Fruit fly (Drosophila melanogaster) whole organism, embryonic: ENCODE results near the gene CG44362.
A peak's percentile ranks its signal among the peaks of the same experiment; 100 is the strongest.

ENCODE experiments used
- Blimp-1 ChIP-seq: fragments of 200-800 bp; sonication (Bioruptor generic); optimal IDR thresholded peaks from 3 replicates; lab custom pipeline; 2018; ENCODE audit warnings: missing biosample characterization, missing genetic modification characterization, mild to moderate bottlenecking, moderate library complexity, missing genetic modification reagents
- CG10267 ChIP-seq: fragments of 200-800 bp; sonication (Bioruptor generic); optimal IDR thresholded peaks from 2 replicates; lab custom pipeline; 2018; ENCODE audit warnings: missing biosample characterization, mild to moderate bottlenecking, missing genetic modification characterization, moderate library complexity
- CG11504 ChIP-seq: fragments of 200-800 bp; sonication (Bioruptor generic); optimal IDR thresholded peaks from 3 replicates; lab custom pipeline; 2019; ENCODE audit warnings: missing biosample characterization, mild to moderate bottlenecking, missing genetic modification characterization, moderate library complexity
- CG14710 ChIP-seq: fragments of 200-800 bp; sonication (Bioruptor generic); optimal IDR thresholded peaks from 3 replicates; lab custom pipeline; 2019; ENCODE audit warnings: missing biosample characterization, mild to moderate bottlenecking, missing genetic modification characterization, moderate library complexity
- CG15073 ChIP-seq: fragments of 200-800 bp; sonication (Bioruptor generic); optimal IDR thresholded peaks from 2 replicates; lab custom pipeline; 2016; ENCODE audit warnings: missing biosample characterization, missing genetic modification characterization
- CG1647 ChIP-seq: fragments of 200-800 bp; sonication (Bioruptor generic); optimal IDR thresholded peaks from 3 replicates; lab custom pipeline; 2016; ENCODE audit warnings: missing biosample characterization, missing genetic modification characterization
- CG17359 ChIP-seq: fragments of 200-800 bp; sonication (Bioruptor generic); optimal IDR thresholded peaks from 3 replicates; lab custom pipeline; 2018; ENCODE audit warnings: missing biosample characterization, mild to moderate bottlenecking, missing genetic modification characterization, moderate library complexity
- CG17361 ChIP-seq: fragments of 200-800 bp; sonication (Bioruptor generic); IDR thresholded peaks from 3 replicates; pipeline ENCODE4 v1.3.6; 2022; ENCODE audit warnings: missing biosample characterization, missing genetic modification characterization
- CG17385 ChIP-seq: fragments of 200-800 bp; sonication (Bioruptor generic); optimal IDR thresholded peaks from 3 replicates; lab custom pipeline; 2018; ENCODE audit warnings: missing biosample characterization, mild to moderate bottlenecking, missing genetic modification characterization
- CG18476 ChIP-seq: fragments of 200-800 bp; sonication (Bioruptor generic); optimal IDR thresholded peaks from 2 replicates; lab custom pipeline; 2016; ENCODE audit warnings: missing biosample characterization, mild to moderate bottlenecking, missing genetic modification characterization
- CG18599 ChIP-seq: fragments of 200-800 bp; sonication (Bioruptor generic); optimal IDR thresholded peaks from 3 replicates; lab custom pipeline; 2017; ENCODE audit warnings: missing biosample characterization, missing genetic modification characterization, mild to moderate bottlenecking, moderate library complexity, missing genetic modification reagents
- CG2678 ChIP-seq: fragments of 200-800 bp; sonication (Bioruptor generic); optimal IDR thresholded peaks from 3 replicates; lab custom pipeline; 2019; ENCODE audit warnings: missing biosample characterization, mild to moderate bottlenecking, missing genetic modification characterization, moderate library complexity
- CG4730 ChIP-seq: fragments of 200-800 bp; sonication (Bioruptor generic); IDR thresholded peaks from 2 replicates; pipeline ENCODE4 v1.3.6; 2022; ENCODE audit warnings: missing biosample characterization, missing genetic modification characterization
- CG5180 ChIP-seq: fragments of 200-800 bp; sonication (Bioruptor generic); optimal IDR thresholded peaks from 3 replicates; lab custom pipeline; 2017; ENCODE audit warnings: missing biosample characterization, missing genetic modification characterization, mild to moderate bottlenecking, moderate library complexity, missing genetic modification reagents
- CG6175 ChIP-seq: fragments of 200-800 bp; sonication (Bioruptor generic); IDR thresholded peaks from 3 replicates; pipeline ENCODE4 v1.3.6; 2022; ENCODE audit warnings: missing biosample characterization, missing genetic modification characterization
- CG6654 ChIP-seq: fragments of 200-800 bp; sonication (Bioruptor generic); optimal IDR thresholded peaks from 2 replicates; lab custom pipeline; 2017; ENCODE audit warnings: missing biosample characterization, mild to moderate bottlenecking, missing genetic modification characterization
- CG7839 ChIP-seq: fragments of 200-800 bp; sonication (Bioruptor generic); optimal IDR thresholded peaks from 3 replicates; lab custom pipeline; 2018; ENCODE audit warnings: missing biosample characterization, mild to moderate bottlenecking, missing genetic modification characterization, moderate library complexity
- CG8924 ChIP-seq: fragments of 200-800 bp; optimal IDR thresholded peaks from 3 replicates; lab custom pipeline; 2019; ENCODE audit warnings: missing biosample characterization, mild to moderate bottlenecking, missing genetic modification characterization, moderate library complexity
- CG9797 ChIP-seq: fragments of 200-800 bp; sonication (Bioruptor generic); optimal IDR thresholded peaks from 3 replicates; lab custom pipeline; 2018; ENCODE audit warnings: missing biosample characterization, mild to moderate bottlenecking, missing genetic modification characterization
- D19B ChIP-seq: fragments of 200-800 bp; sonication (Bioruptor generic); optimal IDR thresholded peaks from 2 replicates; lab custom pipeline; 2017; ENCODE audit warnings: missing biosample characterization, mild to moderate bottlenecking, missing genetic modification characterization
- Deaf1 ChIP-seq: fragments of 200-800 bp; optimal IDR thresholded peaks from 3 replicates; lab custom pipeline; 2019; ENCODE audit warnings: missing biosample characterization, mild to moderate bottlenecking, missing genetic modification characterization, moderate library complexity
- Dll ChIP-seq: fragments of 200-800 bp; sonication (Bioruptor generic); IDR thresholded peaks from 4 replicates; pipeline ENCODE4 v1.3.6; 2022; ENCODE audit warnings: missing biosample characterization, missing genetic modification characterization; ENCODE audit not compliant: partially characterized antibody
- Hsf ChIP-seq: fragments of 200-800 bp; sonication (Bioruptor generic); optimal IDR thresholded peaks from 3 replicates; lab custom pipeline; 2016; ENCODE audit warnings: missing biosample characterization, missing genetic modification characterization
- Jarid2 ChIP-seq: fragments of 200-800 bp; sonication (Bioruptor generic); optimal IDR thresholded peaks from 3 replicates; lab custom pipeline; 2017; ENCODE audit warnings: mild to moderate bottlenecking, missing biosample characterization, missing genetic modification reagents, missing genetic modification characterization
- Lim3 ChIP-seq: fragments of 200-800 bp; sonication (Bioruptor generic); IDR thresholded peaks from 2 replicates; pipeline ENCODE4 v1.3.6; 2022; ENCODE audit warnings: missing biosample characterization, missing genetic modification characterization
- NfI ChIP-seq: fragments of 200-800 bp; sonication (Bioruptor generic); optimal IDR thresholded peaks from 3 replicates; lab custom pipeline; 2018; ENCODE audit warnings: missing biosample characterization, mild to moderate bottlenecking, missing genetic modification characterization, moderate library complexity
- Rfx ChIP-seq: fragments of 200-800 bp; sonication (Bioruptor generic); IDR thresholded peaks from 2 replicates; pipeline ENCODE4 v1.3.6; 2022; ENCODE audit warnings: missing biosample characterization, missing genetic modification characterization
- Sry-β ChIP-seq: fragments of 200-800 bp; sonication (Bioruptor generic); optimal IDR thresholded peaks from 2 replicates; lab custom pipeline; 2018; ENCODE audit warnings: missing biosample characterization, mild to moderate bottlenecking, missing genetic modification characterization, moderate library complexity
- Tbp ChIP-seq: fragments of >200 bp; optimal IDR thresholded peaks from 2 replicates; lab custom pipeline; 2018; ENCODE audit warnings: missing biosample characterization, missing genetic modification characterization
- Usf ChIP-seq: fragments of 200-800 bp; sonication (Bioruptor generic); optimal IDR thresholded peaks from 2 replicates; lab custom pipeline; 2017; ENCODE audit warnings: missing genotype, missing biosample characterization, missing genetic modification characterization
- amos ChIP-seq: fragments of 200-800 bp; sonication (Bioruptor generic); IDR thresholded peaks from 2 replicates; pipeline ENCODE4 v1.3.6; 2022; ENCODE audit warnings: missing biosample characterization, missing genetic modification characterization; ENCODE audit not compliant: partially characterized antibody
- bigmax ChIP-seq: fragments of 200-800 bp; sonication (Bioruptor generic); optimal IDR thresholded peaks from 2 replicates; lab custom pipeline; 2018; ENCODE audit warnings: missing biosample characterization, mild to moderate bottlenecking, missing genetic modification characterization
- caup ChIP-seq: fragments of 200-800 bp; sonication (Bioruptor generic); optimal IDR thresholded peaks from 3 replicates; lab custom pipeline; 2017; ENCODE audit warnings: missing biosample characterization, mild to moderate bottlenecking, missing genetic modification characterization, moderate library complexity; ENCODE audit not compliant: severe bottlenecking
- dimm ChIP-seq: fragments of 200-800 bp; sonication (Bioruptor generic); IDR thresholded peaks from 2 replicates; pipeline ENCODE4 v1.3.6; 2022; ENCODE audit warnings: missing biosample characterization, missing genetic modification characterization
- dmrt11E ChIP-seq: fragments of 200-800 bp; sonication (Bioruptor generic); optimal IDR thresholded peaks from 3 replicates; lab custom pipeline; 2018; ENCODE audit warnings: missing biosample characterization, mild to moderate bottlenecking, missing genetic modification characterization, moderate library complexity
- fd64A ChIP-seq: fragments of 200-800 bp; sonication (Bioruptor generic); optimal IDR thresholded peaks from 3 replicates; lab custom pipeline; 2018; ENCODE audit warnings: missing biosample characterization, mild to moderate bottlenecking, missing genetic modification characterization
- gsb-n ChIP-seq: fragments of 200-800 bp; sonication (Bioruptor generic); optimal IDR thresholded peaks from 3 replicates; lab custom pipeline; 2018; ENCODE audit warnings: missing biosample characterization, mild to moderate bottlenecking, missing genetic modification characterization
- ind ChIP-seq: fragments of 200-800 bp; sonication (Bioruptor generic); optimal IDR thresholded peaks from 3 replicates; lab custom pipeline; 2016; ENCODE audit warnings: missing biosample characterization, missing genetic modification characterization
- nerfin-2 ChIP-seq: fragments of 200-800 bp; sonication (Bioruptor generic); IDR thresholded peaks from 2 replicates; pipeline ENCODE4 v1.3.6; 2022; ENCODE audit warnings: missing biosample characterization, missing genetic modification characterization; ENCODE audit not compliant: partially characterized antibody
- nmo ChIP-seq: fragments of 200-800 bp; sonication (Bioruptor generic); optimal IDR thresholded peaks from 2 replicates; lab custom pipeline; 2018; ENCODE audit warnings: missing biosample characterization, mild to moderate bottlenecking, missing genetic modification characterization, moderate library complexity
- phol ChIP-seq: fragments of 200-800 bp; sonication (Bioruptor generic); optimal IDR thresholded peaks from 3 replicates; lab custom pipeline; 2018; ENCODE audit warnings: missing biosample characterization, mild to moderate bottlenecking, missing genetic modification characterization, moderate library complexity
- row ChIP-seq: fragments of 200-800 bp; sonication (Bioruptor generic); IDR thresholded peaks from 3 replicates; pipeline ENCODE4 v1.3.6; 2022; ENCODE audit warnings: missing biosample characterization, missing genetic modification characterization
- seq ChIP-seq: fragments of 200-800 bp; sonication (Bioruptor generic); IDR thresholded peaks from 2 replicates; pipeline ENCODE4 v1.3.6; 2022; ENCODE audit warnings: missing biosample characterization, missing genetic modification characterization
- so ChIP-seq: fragments of 200-800 bp; sonication (Bioruptor generic); IDR thresholded peaks from 3 replicates; pipeline ENCODE4 v1.3.6; 2022; ENCODE audit warnings: missing biosample characterization, missing genetic modification characterization
- tll ChIP-seq, 2 experiments: fragments of 200-800 bp in 1 of 2; fragments of >200 bp in 1 of 2; sonication (Bioruptor generic) in 1 of 2; optimal IDR thresholded peaks; 2 replicates each; lab custom pipeline; 2017 to 2019; ENCODE audit warnings: missing biosample characterization in 2 of 2, missing genetic modification characterization in 2 of 2, mild to moderate bottlenecking in 1 of 2, moderate library complexity in 1 of 2
- tna ChIP-seq: fragments of 200-800 bp; sonication (Bioruptor generic); IDR thresholded peaks from 2 replicates; pipeline ENCODE4 v1.3.6; 2022; ENCODE audit warnings: missing biosample characterization, missing genetic modification characterization; ENCODE audit not compliant: partially characterized antibody
- wdn ChIP-seq: fragments of 200-800 bp; sonication (Bioruptor generic); IDR thresholded peaks from 2 replicates; pipeline ENCODE4 v1.3.6; 2022; ENCODE audit warnings: missing biosample characterization, missing genetic modification characterization
- wor ChIP-seq: fragments of 200-800 bp; sonication (Bioruptor generic); IDR thresholded peaks from 2 replicates; pipeline ENCODE4 v1.3.6; 2022; ENCODE audit warnings: missing biosample characterization, missing genetic modification characterization
- zf30C ChIP-seq: fragments of 200-800 bp; sonication (Bioruptor generic); optimal IDR thresholded peaks from 3 replicates; lab custom pipeline; 2018; ENCODE audit warnings: missing biosample characterization, mild to moderate bottlenecking, missing genetic modification characterization

The CG44362 gene

dm6 chr3L:11443474-11444080, 46.2 kb downstream of the CG44362 start:
- TF ChIP-seq wor (no peak), CG9797 (no peak), CG15073 (no peak), phol (tag; lab: Kevin White, UChicago) (peak; percentile 18), seq (no peak), D19B (no peak), gsb-n (tag; lab: Kevin White, UChicago) (peak; percentile 46), Tbp (no peak), CG4730 (no peak), tna (GFP tag; lab: Robert Waterston, UW) (no peak), CG6175 (GFP tag; lab: Robert Waterston, UW) (0 out of 3 replicates have a peak, but pooled peaks have one; percentile 48), Blimp-1 (GFP tag; lab: Kevin White, UChicago) (peak; percentile 44), CG8924 (tag; lab: Kevin White, UChicago) (peak; percentile 42), CG5180 (GFP tag; lab: Kevin White, UChicago) (no peak), so (GFP tag; lab: Robert Waterston, UW) (no peak), row (GFP tag; lab: Robert Waterston, UW) (peak; percentile 16; the same call in 1 of the 3 replicates), CG18476 (no peak), fd64A (no peak), nmo (GFP tag; lab: Kevin White, UChicago) (peak; percentile 44), CG7839 (tag; lab: Kevin White, UChicago) (peak; percentile 47), CG2678 (peak; percentile 65), CG18599 (GFP tag; lab: Kevin White, UChicago) (no peak), dimm (GFP tag; lab: Robert Waterston, UW) (no peak), CG6654 (GFP tag; lab: Kevin White, UChicago) (no peak), CG17361 (GFP tag; lab: Robert Waterston, UW) (peak; percentile 42; the same call in 2 of the 3 replicates), dmrt11E (tag; lab: Kevin White, UChicago) (peak; percentile 16), Jarid2 (no peak), NfI (GFP tag; lab: Kevin White, UChicago) (peak; percentile 5), ind (GFP tag; lab: Kevin White, UChicago) (no peak), CG17359 (tag; lab: Kevin White, UChicago) (no peak), Rfx (GFP tag; lab: Robert Waterston, UW) (0 out of 2 replicates have a peak, but pooled peaks have one; percentile 8), Usf (GFP tag; lab: Kevin White, UChicago) (no peak), bigmax (GFP tag; lab: Kevin White, UChicago) (no peak), Dll (GFP tag; lab: Robert Waterston, UW) (no peak), Lim3 (no peak), CG1647 (GFP tag; lab: Kevin White, UChicago) (no peak), Hsf (no peak), caup (GFP tag; lab: Kevin White, UChicago) (no peak), CG11504 (tag; lab: Kevin White, UChicago) (peak; percentile 62), tll (GFP tag; optimal IDR thresholded peaks at IDR 0.05; lab: Kevin White, UChicago) (no peak), CG17385 (GFP tag; lab: Kevin White, UChicago) (peak; percentile 2), amos (GFP tag; lab: Robert Waterston, UW) (no peak), nerfin-2 (GFP tag; lab: Robert Waterston, UW) (no peak), CG14710 (peak; percentile 33), zf30C (GFP tag; lab: Kevin White, UChicago) (no peak), wdn (GFP tag; lab: Robert Waterston, UW) (no peak), CG10267 (tag; lab: Kevin White, UChicago) (peak; percentile 12), Deaf1 (no peak), Sry-β (GFP tag; lab: Kevin White, UChicago) (peak; percentile 82)
